Worm (Caenorhabditis elegans) whole organism, dauer: ENCODE measurements around the gene ceh-57.

Source experiments
- unc-62 ChIP-seq: sonication (generic microtip); optimal IDR thresholded peaks from 2 replicates; lab custom pipeline; 2017; ENCODE audit warnings: missing biosample characterization, missing genetic modification reagents, missing genetic modification characterization

Gene ceh-57

DNA sequence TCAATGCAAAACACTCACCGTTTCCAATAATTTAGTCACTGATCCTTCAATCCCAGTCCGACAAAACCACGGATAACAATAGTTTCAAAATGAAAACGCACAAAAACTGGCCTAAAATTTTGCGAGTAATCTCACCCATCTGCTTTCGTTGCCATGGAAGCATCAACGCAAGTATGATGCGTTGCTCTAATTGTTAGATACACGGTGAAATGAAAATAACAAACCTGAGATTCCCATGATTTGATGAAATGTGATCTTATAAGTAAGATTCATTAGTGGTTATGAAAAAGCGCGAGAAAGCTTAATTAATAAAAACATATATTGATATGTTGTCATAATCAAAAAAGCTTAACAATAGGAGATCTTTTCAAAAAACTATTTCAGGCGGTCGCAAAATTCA lies at the start of gene ceh-57:
Gene ceh-57, minus strand, starts transcription at position 95 of the 400 bp plus-strand sequence.
- TF ChIP-seq unc-62 (GFP tag; lab: Kevin White, UChicago), result no peak

DNA sequence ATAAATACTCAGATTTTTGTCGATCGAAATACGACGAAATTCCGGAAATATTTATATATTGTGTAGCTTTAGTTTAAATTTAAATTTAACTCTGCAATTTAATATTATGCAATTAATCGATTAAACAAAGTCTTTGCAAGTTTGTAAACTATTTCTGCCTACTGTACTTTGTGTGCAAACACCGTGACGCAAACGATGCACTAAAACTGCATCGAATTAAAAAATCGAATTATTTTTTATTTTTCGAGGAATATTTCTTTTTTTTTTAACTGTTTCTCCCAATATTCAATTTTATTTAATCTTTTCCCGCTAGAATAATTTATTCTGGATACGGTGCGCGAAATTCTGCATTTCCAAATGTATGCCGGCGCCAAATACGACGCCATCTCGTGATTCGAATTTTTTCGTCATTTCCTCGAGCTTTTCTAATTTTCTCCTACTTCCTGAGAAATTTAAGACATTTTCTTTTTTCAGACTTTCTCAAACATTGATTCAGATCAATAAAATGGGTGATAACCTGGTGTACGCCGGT lies 49.3 kb upstream of the ceh-57 start, which contains the start of gene eif-2A:
Gene eif-2A, plus strand, starts transcription at position 469 of the 532 bp plus-strand sequence.
- no peak for TF ChIP-seq unc-62 (GFP tag; lab: Kevin White, UChicago)

DNA sequence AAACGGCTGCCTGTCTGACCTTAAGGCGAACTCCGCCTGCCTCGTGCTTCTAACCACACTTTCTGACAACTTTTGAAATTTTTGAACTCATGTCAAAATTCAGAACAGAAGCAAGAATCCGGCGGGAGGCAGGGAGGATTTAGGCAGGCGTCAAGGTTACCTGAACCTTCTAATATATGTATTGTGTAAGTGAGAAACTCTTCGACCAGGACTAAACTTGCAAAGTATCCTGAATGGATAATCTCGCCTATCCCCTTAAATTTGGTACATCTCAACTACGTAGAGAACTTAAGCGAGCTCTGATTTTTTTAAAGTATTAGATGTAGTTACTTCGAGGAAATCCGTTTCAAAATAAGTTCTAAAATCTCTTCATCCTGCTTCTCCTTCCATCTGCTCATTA lies 43.9 kb upstream of the ceh-57 start, which contains the start of gene E04D5.5:
Gene E04D5.5, plus strand, starts transcription at position 301 of the 400 bp plus-strand sequence.
- TF ChIP-seq unc-62 (GFP tag; lab: Kevin White, UChicago), result no peak

DNA sequence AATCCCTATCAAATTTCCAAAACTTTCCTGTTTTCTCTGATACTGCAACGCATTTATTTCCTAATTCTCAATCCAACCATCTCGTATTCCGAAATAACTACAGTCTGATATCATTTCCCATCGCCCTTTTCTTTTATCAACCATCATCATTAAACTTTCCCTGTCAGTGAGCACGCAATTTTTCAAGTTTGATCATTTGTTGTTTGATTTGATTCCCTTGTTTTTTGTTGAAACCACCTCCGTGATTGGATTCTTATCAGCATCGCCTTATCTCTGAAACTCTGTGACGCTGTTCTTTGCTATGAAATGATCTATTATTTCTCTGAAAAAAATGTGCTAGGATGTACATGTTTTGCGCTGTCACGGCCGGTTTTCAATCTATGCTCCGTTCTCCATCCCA lies 35.9 kb upstream of the ceh-57 start:
- TF ChIP-seq unc-62 (GFP tag; lab: Kevin White, UChicago), result no peak

DNA sequence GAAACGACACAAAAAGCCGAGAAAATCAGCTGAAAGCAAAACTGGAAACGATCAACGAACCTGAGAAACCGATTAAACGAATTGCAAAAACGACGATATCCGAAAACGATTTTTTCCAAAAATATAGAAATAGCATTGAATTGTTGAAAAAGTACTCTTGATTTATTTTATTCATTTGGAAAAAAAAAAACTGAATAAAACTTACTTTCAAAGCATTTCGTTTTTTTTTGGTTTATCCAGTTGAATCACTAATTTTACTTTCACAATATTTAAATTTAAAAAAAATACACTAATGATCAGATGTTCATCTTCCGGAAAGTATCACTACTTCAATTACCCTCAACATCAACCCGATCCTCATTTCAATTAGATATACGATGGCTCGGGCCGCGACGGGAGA lies 29.5 kb upstream of the ceh-57 start, which contains the start of gene T09F3.5:
Gene T09F3.5, plus strand, starts transcription at position 301 of the 400 bp plus-strand sequence.
- TF ChIP-seq unc-62 (GFP tag; lab: Kevin White, UChicago), result no peak

DNA sequence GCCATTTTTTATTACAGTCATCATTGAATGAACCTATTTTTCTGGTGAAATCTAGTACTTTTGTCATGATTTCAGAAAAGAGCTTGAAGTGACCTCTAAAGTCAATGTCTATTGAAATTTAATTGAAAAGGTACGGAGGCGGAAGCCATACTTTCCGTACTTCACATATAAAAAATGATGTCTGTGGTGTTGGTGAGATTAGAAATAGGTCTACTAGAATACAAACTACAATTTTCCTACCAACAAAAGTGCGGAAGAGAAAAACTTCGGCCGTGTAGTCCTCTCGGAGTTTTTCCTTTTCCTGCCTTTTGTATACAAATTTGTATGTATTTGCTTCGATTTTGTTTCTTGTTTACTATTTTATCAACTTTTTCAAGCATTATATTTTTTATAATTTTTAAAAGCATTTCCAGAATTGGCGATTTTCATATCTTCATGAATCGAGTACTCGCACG lies 28.2 kb upstream of the ceh-57 start, which contains the start of gene T09F3.4:
Gene T09F3.4, plus strand, starts transcription at position 405 of the 455 bp plus-strand sequence.
- TF ChIP-seq unc-62 (GFP tag; lab: Kevin White, UChicago), result no peak

DNA sequence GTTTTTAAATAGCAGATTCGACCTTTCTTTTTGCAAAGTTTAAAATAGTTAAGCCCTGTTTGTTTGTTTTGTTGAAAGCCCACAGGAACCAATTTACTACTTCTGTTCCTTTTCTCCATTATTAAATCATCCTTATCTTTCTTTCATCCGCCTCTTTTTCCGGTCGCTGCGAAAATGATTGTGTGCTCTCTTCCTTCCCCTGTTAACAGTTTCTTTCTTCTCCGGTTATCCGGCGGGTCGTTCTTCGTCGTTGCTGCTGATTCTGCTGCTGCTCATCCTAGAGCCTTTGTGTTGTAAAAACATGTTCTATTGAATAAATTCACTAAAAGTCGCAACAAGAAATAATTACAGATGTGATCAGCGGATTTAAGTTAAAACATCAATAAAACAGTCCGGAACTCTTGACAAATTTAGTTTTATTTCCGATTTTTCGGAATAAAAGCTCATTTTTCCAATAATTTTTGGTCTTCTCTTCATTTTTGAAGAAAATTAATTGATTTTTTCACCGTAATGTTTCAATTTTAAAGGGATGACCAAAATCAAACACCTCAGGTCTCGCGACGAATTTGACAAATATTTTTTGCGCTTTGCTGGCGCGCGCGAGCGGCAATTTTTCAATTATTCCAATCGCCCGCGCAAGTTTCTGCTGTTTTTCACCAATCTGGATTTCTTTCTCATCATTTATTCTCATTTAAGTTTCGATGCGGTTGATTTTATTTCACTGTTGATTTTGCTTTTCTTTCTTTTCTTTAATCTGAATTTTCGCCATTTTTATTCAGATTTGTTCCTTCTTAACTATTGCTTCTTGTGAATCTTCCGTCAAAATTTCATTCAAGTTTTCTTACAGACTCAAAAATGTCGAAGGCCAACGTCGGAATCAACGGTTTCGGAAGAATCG lies 26.4 kb upstream of the ceh-57 start, which contains the start of gene gpd-1:
Gene gpd-1, plus strand, starts transcription at position 848 of the 898 bp plus-strand sequence.
- no peak for TF ChIP-seq unc-62 (GFP tag; lab: Kevin White, UChicago)

DNA sequence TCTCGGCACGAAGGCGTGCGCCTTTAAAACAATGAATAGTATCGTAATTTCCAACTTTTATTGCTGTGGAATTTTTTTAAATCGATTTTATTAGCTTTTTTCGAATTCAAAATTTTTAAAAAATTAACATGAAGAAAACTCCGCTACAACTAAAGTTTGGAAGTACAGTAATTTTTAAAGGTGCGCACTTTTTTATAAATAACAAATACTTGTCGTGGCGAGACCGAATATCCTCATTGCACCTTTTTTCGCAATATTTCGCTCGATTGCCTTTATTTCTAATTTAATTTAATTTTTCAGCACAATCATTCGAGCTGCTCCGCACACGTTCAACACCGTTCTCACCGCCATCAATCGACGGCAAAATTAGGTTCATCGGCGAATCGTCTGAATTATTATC lies 23.8 kb upstream of the ceh-57 start, which contains the start of the genes T09F3.2 and T09F3.7:
Gene T09F3.2, plus strand, starts transcription at position 301 of the 400 bp plus-strand sequence.
Gene T09F3.7, plus strand, starts transcription at position 315 of the 400 bp plus-strand sequence.
- no peak for TF ChIP-seq unc-62 (GFP tag; lab: Kevin White, UChicago)

DNA sequence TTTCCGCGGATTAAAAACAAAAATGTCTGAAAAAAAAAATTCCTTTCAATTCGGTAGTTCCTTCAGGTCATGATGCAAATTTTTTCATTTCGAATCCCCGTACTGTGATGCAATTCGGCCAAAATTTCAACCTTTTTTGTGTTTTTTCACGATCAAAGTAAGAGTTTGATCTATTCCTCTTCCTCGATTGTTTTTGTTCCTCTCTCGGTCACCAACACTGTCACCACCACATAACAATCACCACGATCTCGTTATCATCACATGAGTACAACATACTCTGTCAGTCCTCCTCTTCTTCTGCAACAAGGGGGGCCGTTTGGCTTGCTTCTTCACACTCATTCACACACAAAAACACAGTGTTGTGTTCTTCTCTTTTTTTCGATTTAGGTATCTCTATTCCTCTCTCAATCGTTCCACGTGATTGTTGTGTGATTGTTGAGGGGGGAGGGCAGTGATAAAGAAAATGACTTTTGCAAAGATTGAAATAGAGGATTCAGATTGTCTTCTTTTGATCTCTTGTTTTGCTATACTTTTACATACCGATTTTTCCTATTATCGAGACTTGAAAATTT lies 23.2 kb upstream of the ceh-57 start:
- no peak for TF ChIP-seq unc-62 (GFP tag; lab: Kevin White, UChicago)

DNA sequence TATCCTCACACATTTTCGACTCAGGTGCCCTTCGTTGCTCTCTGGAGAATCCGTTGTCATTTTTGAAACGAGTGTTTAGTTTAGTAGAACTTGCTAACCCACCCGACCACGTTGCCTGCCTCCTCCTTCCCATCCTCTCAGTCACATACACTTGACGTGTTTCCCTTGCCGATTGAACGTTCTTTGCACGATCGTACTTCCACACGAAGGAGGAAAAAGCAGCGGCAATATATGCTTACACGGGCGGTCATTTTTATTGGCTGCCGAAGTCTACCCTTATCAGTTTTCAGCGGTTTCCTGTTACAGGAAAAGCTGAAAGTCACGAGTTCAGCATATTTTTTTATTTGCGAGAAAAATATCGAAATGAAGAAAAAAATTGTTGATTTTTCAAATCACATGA lies 22.7 kb upstream of the ceh-57 start:
- no peak for TF ChIP-seq unc-62 (GFP tag; lab: Kevin White, UChicago)

DNA sequence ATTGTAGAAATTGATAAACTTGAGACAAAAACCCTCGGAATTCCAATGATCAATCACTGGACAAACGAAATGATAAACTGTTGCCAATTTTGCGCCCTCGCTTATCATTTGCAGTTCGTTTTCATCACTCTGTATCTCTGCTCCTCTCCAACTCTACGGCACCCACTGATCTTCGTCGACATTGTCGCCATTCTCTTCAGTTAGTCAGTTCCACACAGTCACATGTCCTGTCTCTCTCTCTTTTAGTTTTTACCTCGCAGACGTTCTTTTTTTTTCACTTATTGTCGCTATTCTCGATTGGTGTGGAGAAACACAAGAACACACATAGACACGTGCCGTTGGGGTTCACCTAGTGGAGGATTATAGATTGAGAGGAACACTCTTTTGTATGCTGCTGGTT lies 21.9 kb upstream of the ceh-57 start:
- TF ChIP-seq unc-62 (GFP tag; lab: Kevin White, UChicago), result no peak

DNA sequence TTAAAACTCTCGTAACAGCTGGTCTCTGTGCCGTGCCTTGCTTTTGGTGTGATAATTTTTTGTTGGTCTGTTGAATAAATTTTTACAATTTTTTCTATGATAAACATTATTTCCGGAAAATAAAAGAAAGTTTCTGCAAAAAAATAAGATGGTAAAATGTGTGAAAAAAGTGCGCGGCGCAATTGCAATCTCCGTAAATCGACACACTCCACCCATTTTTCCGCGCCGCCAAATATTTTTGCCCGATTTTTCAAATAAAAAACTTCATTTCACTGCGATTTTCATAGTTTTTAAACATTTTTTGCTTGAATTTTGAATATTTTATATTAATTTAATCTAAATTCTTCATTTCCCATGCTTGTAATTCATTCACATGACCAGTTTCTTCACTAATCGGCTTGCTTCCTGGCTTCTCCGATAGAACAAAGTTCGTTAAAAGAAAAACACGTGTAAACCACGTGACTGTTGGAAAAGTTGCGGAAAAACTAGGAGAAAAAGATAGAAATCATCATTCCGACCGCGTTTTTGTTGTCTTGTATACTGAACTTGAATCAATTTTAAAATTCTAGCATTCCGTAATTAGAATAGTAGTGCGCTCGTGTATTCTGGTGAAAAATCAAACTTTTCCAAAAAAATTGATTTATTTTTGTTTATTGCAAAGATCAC lies 21.1 kb upstream of the ceh-57 start:
- TF ChIP-seq unc-62 (GFP tag; lab: Kevin White, UChicago), result no peak

DNA sequence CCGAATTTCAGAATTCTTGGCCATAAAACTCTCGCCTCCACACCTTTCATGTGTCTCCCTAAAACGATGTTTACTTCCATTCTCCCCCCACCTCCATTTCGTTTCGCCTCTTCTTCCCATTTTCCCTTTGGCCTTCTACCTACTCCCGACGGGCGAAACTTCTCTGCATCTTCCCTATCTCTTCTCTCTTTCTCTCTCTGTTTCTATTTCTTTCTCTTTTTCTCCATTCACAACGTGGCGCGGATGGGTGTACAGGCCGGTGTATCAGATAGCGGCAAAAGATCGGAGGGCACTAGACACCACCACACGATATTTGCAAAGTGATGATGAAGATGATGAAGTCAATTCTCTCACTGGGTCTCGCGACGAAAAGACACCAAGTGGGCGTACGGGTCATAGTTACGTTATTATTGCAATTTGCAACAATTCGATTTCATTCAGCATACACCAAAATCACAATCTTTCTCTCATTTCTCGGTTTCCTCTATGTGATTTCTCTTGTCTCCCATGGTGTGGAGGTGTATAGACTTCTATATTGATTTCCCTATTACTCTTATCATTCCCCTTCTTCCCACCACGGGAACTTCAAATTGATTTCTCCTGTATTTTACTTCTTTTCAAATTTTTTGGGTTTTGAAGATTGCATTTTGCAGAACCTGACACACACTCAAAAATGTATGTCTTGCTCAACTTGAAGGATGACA lies 17.7 kb upstream of the ceh-57 start, which contains the start of gene ztf-27:
Gene ztf-27, plus strand, starts transcription at position 654 of the 704 bp plus-strand sequence.
- no peak for TF ChIP-seq unc-62 (GFP tag; lab: Kevin White, UChicago)

DNA sequence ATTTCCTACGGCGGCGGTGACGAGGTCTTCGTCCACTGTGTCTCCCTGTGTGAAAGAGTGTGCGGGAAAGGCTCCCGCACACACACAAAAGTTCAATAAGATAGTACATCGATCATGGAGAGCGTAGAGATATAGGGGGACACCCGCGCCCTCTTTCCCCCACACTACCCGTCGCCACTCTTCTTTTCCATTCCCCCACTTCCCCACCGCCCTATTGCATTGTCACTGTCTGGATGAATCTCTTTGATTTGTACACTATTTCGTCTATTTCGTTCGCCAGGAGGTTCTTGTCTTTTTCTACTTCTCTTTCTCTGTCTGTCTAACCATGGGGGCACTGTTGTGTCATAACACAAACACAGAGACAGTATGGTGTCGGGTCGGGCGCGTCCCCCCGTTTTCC lies 15.2 kb upstream of the ceh-57 start:
- TF ChIP-seq unc-62 (GFP tag; lab: Kevin White, UChicago), result no peak
